Fruit fly (Drosophila melanogaster) ovary, adult (tissue): ENCODE measurements around the gene dpr16.

Source experiments
- CG17801 ChIP-seq: fragments of 200-800 bp; optimal IDR thresholded peaks from 2 replicates; lab custom pipeline; 2019; ENCODE audit warnings: missing biosample characterization, mild to moderate bottlenecking, missing genetic modification characterization, moderate library complexity; ENCODE audit not compliant: partially characterized antibody

Gene dpr16

DNA sequence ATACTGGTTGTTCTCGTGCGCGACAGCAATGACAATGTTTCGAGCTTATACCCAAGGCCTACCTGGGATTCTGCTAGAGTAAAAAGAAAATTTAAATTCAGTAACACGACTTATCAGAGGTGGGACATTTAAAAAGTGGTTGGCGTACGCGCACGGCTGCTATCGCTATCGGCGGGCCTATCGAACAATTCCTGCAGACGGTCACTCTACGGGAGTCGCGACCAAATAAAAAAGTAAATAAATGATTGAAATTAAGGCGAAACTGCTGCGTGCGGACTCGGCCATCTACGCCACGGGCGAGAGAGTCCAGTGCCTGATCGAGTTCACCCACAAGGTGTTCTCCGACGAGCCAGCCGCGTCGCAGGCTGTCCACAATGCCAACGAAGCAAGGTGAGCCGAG, 68.8 kb downstream of the dpr16 start, which contains the start of the genes Prosbeta2R2 and CG1116:
TSS of gene Prosbeta2R2 (minus strand) at position 63 of the 400 bp plus-strand sequence.
TSS of gene CG1116 (plus strand) at position 192 of the 400 bp plus-strand sequence.
- TF ChIP-seq CG17801, result peak; percentile 21
